Worm (Caenorhabditis elegans): ENCODE measurements around the gene Y42G9A.1.

DNA sequence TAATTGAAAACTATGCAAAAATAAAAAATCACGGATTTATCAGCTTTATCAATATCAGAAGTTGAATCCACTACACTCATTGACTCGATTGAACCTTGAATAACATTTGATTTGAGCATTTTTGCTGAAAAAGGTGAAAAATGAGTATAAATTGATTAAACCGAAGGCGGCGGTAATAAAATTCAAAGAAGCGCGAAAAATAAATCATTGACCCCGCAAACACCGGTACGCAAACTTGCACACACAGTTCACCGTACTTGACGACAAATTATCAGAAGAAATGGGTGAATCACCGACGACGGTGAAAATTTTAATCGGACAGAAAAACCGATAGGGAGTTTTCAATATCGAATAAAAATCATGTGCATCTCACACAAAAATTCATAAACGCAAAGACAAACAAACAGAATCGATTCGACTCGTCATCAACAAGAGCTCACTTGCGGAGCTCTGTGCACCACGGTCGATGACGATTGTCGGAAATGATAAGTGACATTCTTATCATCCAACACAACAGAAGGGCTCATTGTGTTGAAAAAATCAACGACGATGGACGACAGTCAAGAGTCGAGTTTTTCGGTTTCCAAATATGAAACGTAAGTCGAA is at the start of gene Y42G9A.1, which contains the start of gene wht-7:
- TF ChIP-seq sea-2 (GFP tag; optimal IDR thresholded peaks at IDR 0.05) (no peak), ceh-82 (tag; optimal IDR thresholded peaks at IDR 0.05) (no peak), ZK546.5 (tag; optimal IDR thresholded peaks at IDR 0.05) (no peak), ama-1 (optimal IDR thresholded peaks at IDR 0.05) (no peak), nhr-23 (tag; optimal IDR thresholded peaks at IDR 0.05) (no peak), pha-4 (tag; optimal IDR thresholded peaks at IDR 0.05) (peak; percentile 8), fos-1 (tag; optimal IDR thresholded peaks at IDR 0.05) (no peak)

Data from whole organism, L3 larva.